Fruit fly (Drosophila melanogaster) whole organism, wandering third instar larva: ENCODE data around the gene CG18478.
A peak's percentile ranks its signal among the peaks of the same experiment; 100 is the strongest.
"Not testable (repeated sequence)": the region's sequence is repeated elsewhere in the genome, so short reads cannot be mapped to it uniquely, and the experiment has no call there.

ENCODE experiments used
- Abd-B ChIP-seq: fragments of >200 bp; optimal IDR thresholded peaks from 2 replicates; lab custom pipeline; 2017; ENCODE audit warnings: missing biosample characterization, missing genetic modification characterization
- CG9705 ChIP-seq: fragments of 200-800 bp; sonication (Bioruptor generic); optimal IDR thresholded peaks from 2 replicates; lab custom pipeline; 2018; ENCODE audit warnings: missing biosample characterization, mild to moderate bottlenecking, missing genetic modification characterization
- Dfd ChIP-seq: fragments of >200 bp; optimal IDR thresholded peaks from 2 replicates; lab custom pipeline; 2017; ENCODE audit warnings: missing biosample characterization, missing genetic modification characterization
- GATAd ChIP-seq: sonication (Bioruptor generic); optimal IDR thresholded peaks from 2 replicates; lab custom pipeline; 2016; ENCODE audit warnings: missing biosample characterization, missing genetic modification characterization
- HLH106 ChIP-seq: fragments of 200-800 bp; optimal IDR thresholded peaks from 3 replicates; lab custom pipeline; 2019; ENCODE audit warnings: missing biosample characterization, mild to moderate bottlenecking, missing genetic modification characterization, moderate library complexity
- Hnf4 ChIP-seq: fragments of 200-800 bp; sonication (Bioruptor generic); optimal IDR thresholded peaks from 2 replicates; lab custom pipeline; 2016; ENCODE audit warnings: missing biosample characterization, mild to moderate bottlenecking, missing genetic modification characterization
- Hr83 ChIP-seq: fragments of 200-300 bp; sonication (Bioruptor generic); optimal IDR thresholded peaks from 2 replicates; lab custom pipeline; 2016; ENCODE audit warnings: missing biosample characterization, mild to moderate bottlenecking, missing genetic modification characterization, moderate library complexity; ENCODE audit not compliant: poor library complexity, severe bottlenecking
- Jra ChIP-seq: sonication (Bioruptor generic); optimal IDR thresholded peaks from 2 replicates; lab custom pipeline; 2016; ENCODE audit warnings: missing biosample characterization, missing genetic modification characterization
- Mio ChIP-seq: sonication (Bioruptor generic); optimal IDR thresholded peaks from 2 replicates; lab custom pipeline; 2016; ENCODE audit warnings: missing biosample characterization, missing genetic modification characterization
- Myc ChIP-seq: fragments of >200 bp; optimal IDR thresholded peaks from 2 replicates; lab custom pipeline; 2017
- OdsH ChIP-seq: fragments of 200-800 bp; sonication (Bioruptor generic); optimal IDR thresholded peaks from 2 replicates; lab custom pipeline; 2016; ENCODE audit warnings: missing biosample characterization, mild to moderate bottlenecking, missing genetic modification characterization
- Rel ChIP-seq, 2 experiments: fragments of 200-800 bp; sonication (Bioruptor generic) in 1 of 2; optimal IDR thresholded peaks; 2 replicates in 1 of 2; 3 replicates in 1 of 2; lab custom pipeline; 2016 to 2019; ENCODE audit warnings: mild to moderate bottlenecking in 2 of 2, missing biosample characterization in 2 of 2, missing genetic modification characterization in 2 of 2, moderate library complexity in 1 of 2
- Sp1 ChIP-seq: fragments of 200-800 bp; sonication (Bioruptor generic); optimal IDR thresholded peaks from 3 replicates; lab custom pipeline; 2019; ENCODE audit warnings: missing biosample characterization, mild to moderate bottlenecking, missing genetic modification characterization, moderate library complexity
- br ChIP-seq: fragments of 200-800 bp; sonication (Bioruptor generic); optimal IDR thresholded peaks from 2 replicates; lab custom pipeline; 2016; ENCODE audit warnings: missing biosample characterization, missing genetic modification characterization
- brk ChIP-seq: fragments of 200-800 bp; sonication (Bioruptor generic); optimal IDR thresholded peaks from 2 replicates; lab custom pipeline; 2016; ENCODE audit warnings: missing biosample characterization, mild to moderate bottlenecking, missing genetic modification characterization
- dl ChIP-seq, 2 experiments: fragments of 175-275, 200-275 bp in 1 of 2; fragments of 200-275 bp in 1 of 2; sonication (Bioruptor generic); optimal IDR thresholded peaks; lab custom pipeline; 2018; ENCODE audit warnings: mild to moderate bottlenecking in 2 of 2, missing biosample characterization in 2 of 2, missing genetic modification characterization in 2 of 2, moderate library complexity in 2 of 2; ENCODE audit not compliant: partially characterized antibody in 2 of 2, insufficient read depth in 1 of 2
- dmrt93B ChIP-seq: fragments of 200-800 bp; sonication (Bioruptor generic); optimal IDR thresholded peaks from 2 replicates; lab custom pipeline; 2018; ENCODE audit warnings: missing biosample characterization, mild to moderate bottlenecking, missing genetic modification characterization
- dsf ChIP-seq: sonication (Bioruptor generic); optimal IDR thresholded peaks from 2 replicates; lab custom pipeline; 2016; ENCODE audit warnings: missing biosample characterization, missing genetic modification characterization, borderline replicate concordance
- ey ChIP-seq: fragments of 200-800 bp; sonication (Bioruptor generic); optimal IDR thresholded peaks from 2 replicates; lab custom pipeline; 2016; ENCODE audit warnings: missing biosample characterization, missing genetic modification characterization
- foxo ChIP-seq, 2 experiments: fragments of 200-800 bp; sonication (Bioruptor generic); optimal IDR thresholded peaks; 2 replicates in 1 of 2; 3 replicates in 1 of 2; lab custom pipeline; 2016 to 2017; ENCODE audit warnings: missing biosample characterization in 2 of 2, missing genetic modification characterization in 2 of 2
- fru ChIP-seq: fragments of 200-800 bp; sonication (Bioruptor generic); optimal IDR thresholded peaks from 3 replicates; lab custom pipeline; 2016; ENCODE audit warnings: missing biosample characterization, mild to moderate bottlenecking, missing genetic modification characterization
- jim ChIP-seq: fragments of 175-275, 200-325 bp; sonication (Bioruptor generic); optimal IDR thresholded peaks from 2 replicates; lab custom pipeline; 2016; ENCODE audit warnings: missing biosample characterization, mild to moderate bottlenecking, missing genetic modification characterization
- lola ChIP-seq: fragments of >200 bp; optimal IDR thresholded peaks from 2 replicates; lab custom pipeline; 2017; ENCODE audit warnings: missing biosample characterization, missing genetic modification characterization
- pan ChIP-seq: fragments of >200 bp; optimal IDR thresholded peaks from 2 replicates; lab custom pipeline; 2017
- rgr ChIP-seq: fragments of 200-800 bp; sonication (Bioruptor generic); optimal IDR thresholded peaks from 3 replicates; lab custom pipeline; 2016; ENCODE audit warnings: missing biosample characterization, mild to moderate bottlenecking, missing genetic modification characterization
- sage ChIP-seq: fragments of 200-800 bp; sonication (Bioruptor generic); optimal IDR thresholded peaks from 2 replicates; lab custom pipeline; 2016; ENCODE audit warnings: missing biosample characterization, mild to moderate bottlenecking, missing genetic modification characterization
- usp ChIP-seq: fragments of >200 bp; optimal IDR thresholded peaks from 2 replicates; lab custom pipeline; 2017; ENCODE audit warnings: missing biosample characterization, missing genetic modification characterization
- woc ChIP-seq: sonication (Bioruptor generic); optimal IDR thresholded peaks from 2 replicates; lab custom pipeline; 2016; ENCODE audit warnings: missing biosample characterization, mild to moderate bottlenecking, missing genetic modification characterization

CG18478 gene

dm6 chr2L:15629596-15630168 lies 40.3 kb upstream of the CG18478 start, which contains the start of gene CG18480 (continued):
- TF ChIP-seq Hnf4 (GFP tag; lab: Kevin White, UChicago), result peak; percentile 57
- peak; percentile 76 for TF ChIP-seq rgr
- no peak for TF ChIP-seq jim (GFP tag; lab: Kevin White, UChicago)
- TF ChIP-seq br (GFP tag; lab: Kevin White, UChicago), result peak; percentile 66
- TF ChIP-seq sage, result no peak
- TF ChIP-seq, all 38 proteins: peak for 16

dm6 chr2L:15641668-15642067 lies 28.3 kb upstream of the CG18478 start:
- TF ChIP-seq foxo (GFP tag; optimal IDR thresholded peaks at IDR 0.05; lab: Kevin White, UChicago) (no peak), Abd-B (GFP tag; lab: Kevin White, UChicago) (no peak), ey (GFP tag; lab: Kevin White, UChicago) (no peak), lola (GFP tag; lab: Kevin White, UChicago) (no peak), Mio (GFP tag; lab: Kevin White, UChicago) (no peak), GATAd (GFP tag; lab: Kevin White, UChicago) (no peak), dl (GFP tag; optimal IDR thresholded peaks at IDR 0.05; lab: Kevin White, UChicago; ENCODE audit: insufficient read depth in 1 of 2, partially characterized antibody in 2 of 2) (no peak), Hnf4 (GFP tag; lab: Kevin White, UChicago) (no peak), jim (GFP tag; lab: Kevin White, UChicago) (no peak), dmrt93B (no peak), CG9705 (no peak), Jra (GFP tag; lab: Kevin White, UChicago) (no peak), br (GFP tag; lab: Kevin White, UChicago) (no peak), dsf (GFP tag; lab: Kevin White, UChicago) (no peak), Rel (GFP tag; optimal IDR thresholded peaks at IDR 0.05; lab: Kevin White, UChicago) (no peak), Rel (tag; optimal IDR thresholded peaks at IDR 0.05; lab: Kevin White, UChicago) (no peak)

dm6 chr2L:15643791-15644190 lies 26.2 kb upstream of the CG18478 start:
- TF ChIP-seq lola (GFP tag; lab: Kevin White, UChicago) (no peak), Hr83 (GFP tag; lab: Kevin White, UChicago) (peak; percentile 65), usp (GFP tag; lab: Kevin White, UChicago) (no peak), Myc (lab: Kevin White, UChicago) (peak; percentile 3), dl (GFP tag; optimal IDR thresholded peaks at IDR 0.05; lab: Kevin White, UChicago; ENCODE audit: insufficient read depth in 1 of 2, partially characterized antibody in 2 of 2) (no peak), brk (no peak), Rel (GFP tag; optimal IDR thresholded peaks at IDR 0.05; lab: Kevin White, UChicago) (no peak), Rel (tag; optimal IDR thresholded peaks at IDR 0.05; lab: Kevin White, UChicago) (no peak), CG9705 (no peak), sage (no peak), fru (GFP tag; lab: Kevin White, UChicago) (no peak), HLH106 (no peak), Dfd (GFP tag; lab: Kevin White, UChicago) (no peak)

- not testable (repeated sequence) for TF ChIP-seq br, Hr83, fru (GFP tag; lab: Kevin White, UChicago)
- TF ChIP-seq, all 38 proteins: peak for 0; not testable (repeated sequence) for 38
These were observed 10.6 kb upstream of the CG18478 start, which contains the start of gene CG44141 for dm6 chr2L:15659374-15659773. Gene CG44141, minus strand, starts transcription at chr2L:15659474.

dm6 chr2L:15660741-15661140 lies 9.2 kb upstream of the CG18478 start, which contains the start of gene CG18477:
Gene CG18477, plus strand, starts transcription at chr2L:15661041.
- not testable (repeated sequence) for TF ChIP-seq woc (GFP tag; lab: Kevin White, UChicago); jim (GFP tag; lab: Kevin White, UChicago); pan (lab: Kevin White, UChicago)

dm6 chr2L:15676002-15676401 lies 6.0 kb downstream of the CG18478 start, which contains the start of gene CG43923:
Gene CG43923, minus strand, starts transcription at chr2L:15676102.
- TF ChIP-seq Sp1 (GFP tag; lab: Kevin White, UChicago); OdsH (GFP tag; lab: Kevin White, UChicago); CG9705: not testable (repeated sequence)
